ENCODE assay signal across 1 fruit fly cellular context in genomic region chr3R:29219948-29220347, dm6.
TF ChIP-seq lines count a peak whose summit lies in the region.

Gene eEF1gamma (plus strand): TSS chr3R:29220172.

TF ChIP-seq in whole organism, embryonic, 481 proteins besides CTCF, POLR2A, EP300 and RAD21 (continued from another document and continues in another):
- TF ChIP-seq Elba2 (GFP tag; optimal IDR thresholded peaks at IDR 0.05; lab: Kevin White, UChicago), result peak; percentile 70
- peak; percentile 81 for TF ChIP-seq pzg (GFP tag; optimal IDR thresholded peaks at IDR 0.05; lab: Kevin White, UChicago)
- peak; percentile 94 for TF ChIP-seq E2f1 (GFP tag; IDR thresholded peaks at IDR 0.05; lab: Robert Waterston, UW)
- peak; percentile 95 for TF ChIP-seq CG31441 (GFP tag; IDR thresholded peaks at IDR 0.05; lab: Robert Waterston, UW)
- peak; percentile 96 for TF ChIP-seq pb (GFP tag; optimal IDR thresholded peaks at IDR 0.05; lab: Kevin White, UChicago)
- TF ChIP-seq hkb (optimal IDR thresholded peaks at IDR 0.05; lab: Kevin White, UChicago), result no peak
- peak; percentile 95 for TF ChIP-seq hkb (GFP tag; IDR thresholded peaks at IDR 0.05; lab: Robert Waterston, UW)
- TF ChIP-seq CG17328 (GFP tag; IDR thresholded peaks at IDR 0.05; lab: Robert Waterston, UW), result peak; percentile 97
- TF ChIP-seq cas (GFP tag; IDR thresholded peaks at IDR 0.05; lab: Robert Waterston, UW), result peak; percentile 77
- peak; percentile 94 for TF ChIP-seq gcm2 (GFP tag; optimal IDR thresholded peaks at IDR 0.05; lab: Kevin White, UChicago)
- TF ChIP-seq Trl (optimal IDR thresholded peaks at IDR 0.05; lab: Kevin White, UChicago), result no peak
- TF ChIP-seq Trl (GFP tag; optimal IDR thresholded peaks at IDR 0.05; lab: Kevin White, UChicago), result peak; percentile 95
- peak; percentile 97 for TF ChIP-seq sob (GFP tag; IDR thresholded peaks at IDR 0.05; lab: Robert Waterston, UW)
- peak; percentile 88 for TF ChIP-seq CG18011 (GFP tag; optimal IDR thresholded peaks at IDR 0.05; lab: Kevin White, UChicago)
- TF ChIP-seq tna (GFP tag; IDR thresholded peaks at IDR 0.05; lab: Robert Waterston, UW; ENCODE audit: partially characterized antibody), result peak; percentile 92
- peak; percentile 82 for TF ChIP-seq run (tag; optimal IDR thresholded peaks at IDR 0.05; lab: Kevin White, UChicago)
- peak; percentile 94 for TF ChIP-seq hb (GFP tag; IDR thresholded peaks at IDR 0.05; lab: Robert Waterston, UW; ENCODE audit: partially characterized antibody)
- TF ChIP-seq CG7745 (tag; optimal IDR thresholded peaks at IDR 0.05; lab: Kevin White, UChicago), result peak; percentile 71
- no peak for TF ChIP-seq Gsc (GFP tag; IDR thresholded peaks at IDR 0.05; lab: Robert Waterston, UW)
- TF ChIP-seq stc (GFP tag; IDR thresholded peaks at IDR 0.05; lab: Robert Waterston, UW), result peak; percentile 94
- TF ChIP-seq slp2 (GFP tag; optimal IDR thresholded peaks at IDR 0.05; lab: Kevin White, UChicago), result peak; percentile 91
- TF ChIP-seq CG6854 (GFP tag; optimal IDR thresholded peaks at IDR 0.05; lab: Kevin White, UChicago), result peak; percentile 95
- peak; percentile 84 for TF ChIP-seq gem (tag; optimal IDR thresholded peaks at IDR 0.05; lab: Kevin White, UChicago)
- TF ChIP-seq CG17612 (GFP tag; IDR thresholded peaks at IDR 0.05; lab: Robert Waterston, UW), result peak; percentile 89
- TF ChIP-seq ara (GFP tag; IDR thresholded peaks at IDR 0.05; lab: Robert Waterston, UW), result peak; percentile 90
- TF ChIP-seq stwl (tag; optimal IDR thresholded peaks at IDR 0.05; lab: Kevin White, UChicago), result peak; percentile 91
- TF ChIP-seq Atf6 (GFP tag; IDR thresholded peaks at IDR 0.05; lab: Robert Waterston, UW), result peak; percentile 94
- peak; percentile 83 for TF ChIP-seq CG14667 (GFP tag; IDR thresholded peaks at IDR 0.05; lab: Robert Waterston, UW)
- TF ChIP-seq sc (optimal IDR thresholded peaks at IDR 0.05; lab: Kevin White, UChicago), result no peak
- TF ChIP-seq sc (GFP tag; optimal IDR thresholded peaks at IDR 0.05; lab: Kevin White, UChicago), result peak; percentile 92
- peak; percentile 97 for TF ChIP-seq sqz (GFP tag; optimal IDR thresholded peaks at IDR 0.05; lab: Kevin White, UChicago)
- TF ChIP-seq Sox102F (GFP tag; optimal IDR thresholded peaks at IDR 0.05; lab: Kevin White, UChicago), result peak; percentile 80
- TF ChIP-seq CG14050 (GFP tag; IDR thresholded peaks at IDR 0.05; lab: Robert Waterston, UW), result peak; percentile 94
- TF ChIP-seq Fer2 (tag; optimal IDR thresholded peaks at IDR 0.05; lab: Kevin White, UChicago), result peak; percentile 93
- peak; percentile 89 for TF ChIP-seq grau (tag; optimal IDR thresholded peaks at IDR 0.05; lab: Kevin White, UChicago)
- TF ChIP-seq tup (GFP tag; optimal IDR thresholded peaks at IDR 0.05; lab: Kevin White, UChicago), result peak; percentile 85
- peak; percentile 84 for TF ChIP-seq CG8765 (GFP tag; IDR thresholded peaks at IDR 0.05; lab: Robert Waterston, UW)
- peak; percentile 95 for TF ChIP-seq nom (GFP tag; optimal IDR thresholded peaks at IDR 0.05; lab: Kevin White, UChicago)
- peak; percentile 97 for TF ChIP-seq NK7.1 (GFP tag; optimal IDR thresholded peaks at IDR 0.05; lab: Kevin White, UChicago)
- TF ChIP-seq inv (GFP tag; IDR thresholded peaks at IDR 0.05; lab: Robert Waterston, UW; ENCODE audit: partially characterized antibody), result peak; percentile 92
- peak; percentile 85 for TF ChIP-seq MBD-R2 (GFP tag; IDR thresholded peaks at IDR 0.05; lab: Robert Waterston, UW)
- peak; percentile 89 for TF ChIP-seq lmd (GFP tag; IDR thresholded peaks at IDR 0.05; lab: Robert Waterston, UW)
- peak; percentile 95 for TF ChIP-seq CG11085 (GFP tag; IDR thresholded peaks at IDR 0.05; lab: Robert Waterston, UW)
- TF ChIP-seq HLH4C (GFP tag; IDR thresholded peaks at IDR 0.05; lab: Robert Waterston, UW; ENCODE audit: partially characterized antibody), result peak; percentile 95
- peak; percentile 87 for TF ChIP-seq dimm (GFP tag; IDR thresholded peaks at IDR 0.05; lab: Robert Waterston, UW)
- 0 out of 2 replicates have a peak, but pooled peaks have one; percentile 54 for TF ChIP-seq Doc2 (GFP tag; IDR thresholded peaks at IDR 0.05; lab: Robert Waterston, UW)
- peak; percentile 70 for TF ChIP-seq D19A (tag; optimal IDR thresholded peaks at IDR 0.05; lab: Kevin White, UChicago)
- TF ChIP-seq toy (GFP tag; IDR thresholded peaks at IDR 0.05; lab: Robert Waterston, UW), result peak; percentile 89
- TF ChIP-seq esg (GFP tag; conservative IDR thresholded peaks at IDR 0.05; lab: Robert Waterston, UW), result peak; percentile 61; the same call in 1 of the 2 replicates
- peak; percentile 98 for TF ChIP-seq kni (GFP tag; optimal IDR thresholded peaks at IDR 0.05; lab: Kevin White, UChicago)
- TF ChIP-seq Ets65A (GFP tag; lab: Kevin White, UChicago), result peak; percentile 99
- TF ChIP-seq Poxn (GFP tag; IDR thresholded peaks at IDR 0.05; lab: Robert Waterston, UW), result peak; percentile 69
- peak; percentile 93 for TF ChIP-seq p53 (GFP tag; optimal IDR thresholded peaks at IDR 0.05; lab: Kevin White, UChicago)
- peak; percentile 94 for TF ChIP-seq crc (GFP tag; optimal IDR thresholded peaks at IDR 0.05; lab: Kevin White, UChicago)
- TF ChIP-seq dmrt11E (tag; optimal IDR thresholded peaks at IDR 0.05; lab: Kevin White, UChicago), result peak; percentile 91
- peak; percentile 96 for TF ChIP-seq B-H2 (GFP tag; optimal IDR thresholded peaks at IDR 0.05; lab: Kevin White, UChicago)
- peak; percentile 78 for TF ChIP-seq ssp (GFP tag; IDR thresholded peaks at IDR 0.05; lab: Robert Waterston, UW)
- TF ChIP-seq CG4617 (GFP tag; optimal IDR thresholded peaks at IDR 0.05; lab: Kevin White, UChicago; ENCODE audit: borderline replicate concordance), result peak; percentile 84
- TF ChIP-seq CG2875 (GFP tag; optimal IDR thresholded peaks at IDR 0.05; lab: Kevin White, UChicago), result peak; percentile 95
- TF ChIP-seq ERR (GFP tag; optimal IDR thresholded peaks at IDR 0.05; lab: Kevin White, UChicago), result peak; percentile 82
- TF ChIP-seq CG10147 (GFP tag; optimal IDR thresholded peaks at IDR 0.05; lab: Kevin White, UChicago), result peak; percentile 93
- no peak for TF ChIP-seq lov (optimal IDR thresholded peaks at IDR 0.05; lab: Kevin White, UChicago)
- TF ChIP-seq lov (GFP tag; IDR thresholded peaks at IDR 0.05; lab: Robert Waterston, UW), result peak; percentile 98
- TF ChIP-seq CG18764 (GFP tag; optimal IDR thresholded peaks at IDR 0.05; lab: Kevin White, UChicago), result peak; percentile 93
- peak; percentile 93 for TF ChIP-seq chn (GFP tag; optimal IDR thresholded peaks at IDR 0.05; lab: Kevin White, UChicago)
- no peak for TF ChIP-seq Tbp (GFP tag; optimal IDR thresholded peaks at IDR 0.05; lab: Kevin White, UChicago)
- no peak for TF ChIP-seq dan (GFP tag; IDR thresholded peaks at IDR 0.05; lab: Robert Waterston, UW)
- TF ChIP-seq PHDP (tag; optimal IDR thresholded peaks at IDR 0.05; lab: Kevin White, UChicago), result peak; percentile 95
- TF ChIP-seq zfh1 (GFP tag; IDR thresholded peaks at IDR 0.05; lab: Robert Waterston, UW), result peak; percentile 97
- TF ChIP-seq CG17568 (GFP tag; optimal IDR thresholded peaks at IDR 0.05; lab: Kevin White, UChicago), result no peak
- peak; percentile 83 for TF ChIP-seq ro (GFP tag; IDR thresholded peaks at IDR 0.05; lab: Robert Waterston, UW)
- peak; percentile 91 for TF ChIP-seq cato (GFP tag; optimal IDR thresholded peaks at IDR 0.05; lab: Kevin White, UChicago; ENCODE audit: borderline replicate concordance)
- peak; percentile 93 for TF ChIP-seq CG16863 (GFP tag; optimal IDR thresholded peaks at IDR 0.05; lab: Kevin White, UChicago)
- TF ChIP-seq sna (GFP tag; IDR thresholded peaks at IDR 0.05; lab: Robert Waterston, UW; ENCODE audit: partially characterized antibody), result peak; percentile 88
- TF ChIP-seq CG7556 (GFP tag; optimal IDR thresholded peaks at IDR 0.05; lab: Kevin White, UChicago), result peak; percentile 81
- peak; percentile 91 for TF ChIP-seq CG2712 (tag; optimal IDR thresholded peaks at IDR 0.05; lab: Kevin White, UChicago)
- peak in 1 of 3 experiments; percentile 83 for TF ChIP-seq lola (GFP tag; optimal IDR thresholded peaks at IDR 0.05; lab: Kevin White, UChicago)
- TF ChIP-seq gcm (GFP tag; optimal IDR thresholded peaks at IDR 0.05; lab: Kevin White, UChicago), result peak; percentile 95
- TF ChIP-seq bowl (GFP tag; IDR thresholded peaks at IDR 0.05; lab: Robert Waterston, UW), result peak; percentile 88
- TF ChIP-seq CG12769 (tag; optimal IDR thresholded peaks at IDR 0.05; lab: Kevin White, UChicago), result peak; percentile 90
- peak; percentile 96 for TF ChIP-seq H15 (GFP tag; IDR thresholded peaks at IDR 0.05; lab: Robert Waterston, UW)
- peak; percentile 85 for TF ChIP-seq tx (GFP tag; optimal IDR thresholded peaks at IDR 0.05; lab: Kevin White, UChicago)
- TF ChIP-seq CG12299 (tag; optimal IDR thresholded peaks at IDR 0.05; lab: Kevin White, UChicago), result peak; percentile 85
- TF ChIP-seq Dek (tag; optimal IDR thresholded peaks at IDR 0.05; lab: Kevin White, UChicago), result peak; percentile 78
- TF ChIP-seq CG7372 (GFP tag; IDR thresholded peaks at IDR 0.05; lab: Robert Waterston, UW), result peak; percentile 88
- TF ChIP-seq tin (GFP tag; optimal IDR thresholded peaks at IDR 0.05; lab: Kevin White, UChicago), result peak; percentile 91
- TF ChIP-seq da (GFP tag; optimal IDR thresholded peaks at IDR 0.05; lab: Kevin White, UChicago), result peak; percentile 91
- peak; percentile 91 for TF ChIP-seq al (GFP tag; IDR thresholded peaks at IDR 0.05; lab: Robert Waterston, UW)
- peak; percentile 92 for TF ChIP-seq CG9817 (tag; optimal IDR thresholded peaks at IDR 0.05; lab: Kevin White, UChicago)
- TF ChIP-seq en (GFP tag; optimal IDR thresholded peaks at IDR 0.05; lab: Kevin White, UChicago), result peak; percentile 93
- peak; percentile 94 for TF ChIP-seq CG15514 (GFP tag; optimal IDR thresholded peaks at IDR 0.05; lab: Kevin White, UChicago)
- TF ChIP-seq bab2 (GFP tag; optimal IDR thresholded peaks at IDR 0.05; lab: Kevin White, UChicago), result peak; percentile 85
- TF ChIP-seq CG9215 (GFP tag; IDR thresholded peaks at IDR 0.05; lab: Robert Waterston, UW), result peak; percentile 76
- TF ChIP-seq tll (GFP tag; optimal IDR thresholded peaks at IDR 0.05; lab: Kevin White, UChicago), result peak in 1 of 2 experiments; percentile 70
- TF ChIP-seq hbn (GFP tag; IDR thresholded peaks at IDR 0.05; lab: Robert Waterston, UW; ENCODE audit: partially characterized antibody), result peak; percentile 89
- peak; percentile 97 for TF ChIP-seq gce (GFP tag; IDR thresholded peaks at IDR 0.05; lab: Robert Waterston, UW)
- TF ChIP-seq jumu (GFP tag; optimal IDR thresholded peaks at IDR 0.05; lab: Kevin White, UChicago), result peak; percentile 82
- TF ChIP-seq BEAF-32 (GFP tag; optimal IDR thresholded peaks at IDR 0.05; lab: Kevin White, UChicago), result peak; percentile 92
- no peak for TF ChIP-seq yki (optimal IDR thresholded peaks at IDR 0.05; lab: Kevin White, UChicago)
- peak; percentile 57 for TF ChIP-seq wor (GFP tag; IDR thresholded peaks at IDR 0.05; lab: Robert Waterston, UW)
- peak; percentile 88 for TF ChIP-seq CG4820 (GFP tag; optimal IDR thresholded peaks at IDR 0.05; lab: Kevin White, UChicago)
- no peak for TF ChIP-seq Lpt (GFP tag; optimal IDR thresholded peaks at IDR 0.05; lab: Kevin White, UChicago)
- peak; percentile 96 for TF ChIP-seq Sox100B (GFP tag; optimal IDR thresholded peaks at IDR 0.05; lab: Kevin White, UChicago)
- peak; percentile 79 for TF ChIP-seq CG14965 (GFP tag; optimal IDR thresholded peaks at IDR 0.05; lab: Kevin White, UChicago; ENCODE audit: borderline replicate concordance)
- TF ChIP-seq tap (tag; optimal IDR thresholded peaks at IDR 0.05; lab: Kevin White, UChicago), result peak; percentile 79
- TF ChIP-seq twi (tag; optimal IDR thresholded peaks at IDR 0.05; lab: Kevin White, UChicago), result peak; percentile 81
- peak; percentile 94 for TF ChIP-seq knrl (GFP tag; IDR thresholded peaks at IDR 0.05; lab: Robert Waterston, UW; ENCODE audit: partially characterized antibody)
- TF ChIP-seq psq (GFP tag; optimal IDR thresholded peaks at IDR 0.05; lab: Kevin White, UChicago), result peak; percentile 77
- peak; percentile 99 for TF ChIP-seq CG13775 (GFP tag; optimal IDR thresholded peaks at IDR 0.05; lab: Kevin White, UChicago)
- peak; percentile 92 for TF ChIP-seq ac (GFP tag; optimal IDR thresholded peaks at IDR 0.05; lab: Kevin White, UChicago)
- TF ChIP-seq CG17186 (GFP tag; optimal IDR thresholded peaks at IDR 0.05; lab: Kevin White, UChicago), result peak; percentile 100
- TF ChIP-seq CG6689 (GFP tag; IDR thresholded peaks at IDR 0.05; lab: Robert Waterston, UW), result peak; percentile 92
- TF ChIP-seq Dip2 (GFP tag; IDR thresholded peaks at IDR 0.05; lab: Robert Waterston, UW), result no peak
- TF ChIP-seq CG10267 (tag; optimal IDR thresholded peaks at IDR 0.05; lab: Kevin White, UChicago), result peak; percentile 94
- peak; percentile 94 for TF ChIP-seq Scr (GFP tag; IDR thresholded peaks at IDR 0.05; lab: Robert Waterston, UW; ENCODE audit: partially characterized antibody)
- no peak for TF ChIP-seq pita (GFP tag; optimal IDR thresholded peaks at IDR 0.05; lab: Kevin White, UChicago)
- peak; percentile 100 for TF ChIP-seq Med (GFP tag; lab: Kevin White, UChicago)
- TF ChIP-seq gsb-n (tag; optimal IDR thresholded peaks at IDR 0.05; lab: Kevin White, UChicago), result peak; percentile 90
- peak; percentile 96 for TF ChIP-seq Max (GFP tag; optimal IDR thresholded peaks at IDR 0.05; lab: Kevin White, UChicago)
- TF ChIP-seq usp (GFP tag; optimal IDR thresholded peaks at IDR 0.05; lab: Kevin White, UChicago), result no peak
- TF ChIP-seq ftz-f1 (GFP tag; optimal IDR thresholded peaks at IDR 0.05; lab: Kevin White, UChicago), result peak; percentile 83
- TF ChIP-seq Sry-β (GFP tag; optimal IDR thresholded peaks at IDR 0.05; lab: Kevin White, UChicago), result peak; percentile 67
- TF ChIP-seq prd (optimal IDR thresholded peaks at IDR 0.05; lab: Kevin White, UChicago), result no peak
- TF ChIP-seq prd (GFP tag; IDR thresholded peaks at IDR 0.05; lab: Robert Waterston, UW), result peak; percentile 83
- peak; percentile 86 for TF ChIP-seq CG5180 (GFP tag; optimal IDR thresholded peaks at IDR 0.05; lab: Kevin White, UChicago)
- TF ChIP-seq CG8089 (GFP tag; optimal IDR thresholded peaks at IDR 0.05; lab: Kevin White, UChicago), result peak; percentile 97
- peak; percentile 77 for TF ChIP-seq cwo (GFP tag; optimal IDR thresholded peaks at IDR 0.05; lab: Kevin White, UChicago)
- TF ChIP-seq caup (GFP tag; optimal IDR thresholded peaks at IDR 0.05; lab: Kevin White, UChicago; ENCODE audit: severe bottlenecking), result peak; percentile 99
- TF ChIP-seq Jarid2 (GFP tag; optimal IDR thresholded peaks at IDR 0.05; lab: Kevin White, UChicago), result peak; percentile 88
- peak; percentile 68 for TF ChIP-seq CG9797 (GFP tag; optimal IDR thresholded peaks at IDR 0.05; lab: Kevin White, UChicago)
- peak; percentile 94 for TF ChIP-seq Optix (GFP tag; IDR thresholded peaks at IDR 0.05; lab: Robert Waterston, UW)
- peak; percentile 88 for TF ChIP-seq CG31224 (GFP tag; IDR thresholded peaks at IDR 0.05; lab: Robert Waterston, UW)
